Worm (Caenorhabditis elegans) whole organism, late embryonic: ENCODE results near the gene F13A2.2.

Experiments used
- K09A11.1 ChIP-seq: sonication (generic microtip); optimal IDR thresholded peaks from 2 replicates; lab custom pipeline; 2017; ENCODE audit warnings: antibody characterized with exemption, mild to moderate bottlenecking, missing genetic modification characterization, missing compliant biosample characterization; ENCODE audit not compliant: insufficient read depth
- T23F11.4 ChIP-seq: fragments of 200-800 bp; sonication (Bioruptor generic); optimal IDR thresholded peaks from 2 replicates; lab custom pipeline; 2018; ENCODE audit warnings: mild to moderate bottlenecking, missing genetic modification characterization, missing compliant biosample characterization
- Y22D7AL.16 ChIP-seq: sonication (generic microtip); optimal IDR thresholded peaks from 2 replicates; lab custom pipeline; 2016; ENCODE audit warnings: missing genetic modification characterization, missing compliant biosample characterization
- ahr-1 ChIP-seq: sonication (generic microtip); optimal IDR thresholded peaks from 2 replicates; lab custom pipeline; 2016; ENCODE audit warnings: missing genetic modification characterization, missing compliant biosample characterization
- ceh-18 ChIP-seq: sonication (generic microtip); optimal IDR thresholded peaks from 2 replicates; lab custom pipeline; 2016; ENCODE audit warnings: missing genetic modification characterization, missing compliant biosample characterization
- ceh-19 ChIP-seq: fragments of 200-800 bp; sonication (Bioruptor generic); optimal IDR thresholded peaks from 2 replicates; lab custom pipeline; 2018; ENCODE audit warnings: mild to moderate bottlenecking, missing genetic modification characterization, missing compliant biosample characterization
- ceh-22 ChIP-seq: sonication (generic microtip); optimal IDR thresholded peaks from 2 replicates; lab custom pipeline; 2017; ENCODE audit warnings: missing biosample characterization, missing genetic modification characterization
- ceh-31 ChIP-seq: sonication (generic microtip); optimal IDR thresholded peaks from 2 replicates; lab custom pipeline; 2016; ENCODE audit warnings: missing genetic modification characterization, missing compliant biosample characterization
- ceh-34 ChIP-seq: sonication (generic microtip); optimal IDR thresholded peaks from 2 replicates; lab custom pipeline; 2016; ENCODE audit warnings: mild to moderate bottlenecking, missing genetic modification characterization, missing compliant biosample characterization
- ceh-48 ChIP-seq: sonication (generic microtip); optimal IDR thresholded peaks from 2 replicates; lab custom pipeline; 2016; ENCODE audit warnings: missing genetic modification characterization, inconsistent platforms, missing compliant biosample characterization
- ceh-6 ChIP-seq: fragments of 200-800 bp; sonication (Bioruptor generic); optimal IDR thresholded peaks from 2 replicates; lab custom pipeline; 2018; ENCODE audit warnings: mild to moderate bottlenecking, missing genetic modification characterization, missing compliant biosample characterization
- ceh-9 ChIP-seq: sonication (generic microtip); optimal IDR thresholded peaks from 2 replicates; lab custom pipeline; 2016; ENCODE audit warnings: mild to moderate bottlenecking, missing genetic modification characterization, inconsistent platforms, missing compliant biosample characterization
- che-1 ChIP-seq: sonication (generic microtip); optimal IDR thresholded peaks from 2 replicates; lab custom pipeline; 2016; ENCODE audit warnings: mild to moderate bottlenecking, missing genetic modification characterization, missing compliant biosample characterization
- dmd-4 ChIP-seq: sonication (generic microtip); optimal IDR thresholded peaks from 2 replicates; lab custom pipeline; 2016; ENCODE audit warnings: borderline replicate concordance, missing genetic modification characterization, missing compliant biosample characterization
- eyg-1 ChIP-seq: sonication (generic microtip); optimal IDR thresholded peaks from 2 replicates; lab custom pipeline; 2016; ENCODE audit warnings: missing genotype, missing genetic modification characterization, missing compliant biosample characterization
- fkh-10 ChIP-seq: fragments of 150-350 bp; optimal IDR thresholded peaks from 2 replicates; lab custom pipeline; 2014; ENCODE audit warnings: missing biosample characterization, missing genetic modification reagents, missing genetic modification characterization
- hlh-6 ChIP-seq: sonication (generic microtip); optimal IDR thresholded peaks from 2 replicates; lab custom pipeline; 2016; ENCODE audit warnings: missing genotype, missing genetic modification characterization, missing compliant biosample characterization
- lim-6 ChIP-seq: sonication (generic microtip); optimal IDR thresholded peaks from 2 replicates; lab custom pipeline; 2016; ENCODE audit warnings: missing genetic modification characterization, missing compliant biosample characterization
- lin-11 ChIP-seq: fragments of 200-800 bp; sonication (Bioruptor generic); optimal IDR thresholded peaks from 2 replicates; lab custom pipeline; 2018; ENCODE audit warnings: mild to moderate bottlenecking, missing genetic modification characterization, missing compliant biosample characterization
- mec-3 ChIP-seq: sonication (generic microtip); optimal IDR thresholded peaks from 2 replicates; lab custom pipeline; 2016; ENCODE audit warnings: borderline replicate concordance, missing genetic modification characterization, missing compliant biosample characterization
- nfya-1 ChIP-seq: sonication (generic microtip); optimal IDR thresholded peaks from 2 replicates; lab custom pipeline; 2017; ENCODE audit warnings: missing genetic modification characterization, mild to moderate bottlenecking, missing compliant biosample characterization, antibody characterized with exemption, moderate library complexity
- nhr-11 ChIP-seq: fragments of 150-350 bp; optimal IDR thresholded peaks from 2 replicates; lab custom pipeline; 2014; ENCODE audit warnings: missing biosample characterization, missing genetic modification characterization
- nhr-232 ChIP-seq: sonication (generic microtip); optimal IDR thresholded peaks from 2 replicates; lab custom pipeline; 2016; ENCODE audit warnings: missing genetic modification characterization, missing compliant biosample characterization
- odd-2 ChIP-seq: sonication (generic microtip); optimal IDR thresholded peaks from 2 replicates; lab custom pipeline; 2017; ENCODE audit warnings: antibody characterized with exemption, mild to moderate bottlenecking, missing genetic modification characterization, missing compliant biosample characterization
- pax-1 ChIP-seq: fragments of 150-350 bp; optimal IDR thresholded peaks from 2 replicates; lab custom pipeline; 2014; ENCODE audit warnings: missing biosample characterization, missing genetic modification characterization
- pha-2 ChIP-seq: sonication (generic microtip); optimal IDR thresholded peaks from 2 replicates; lab custom pipeline; 2017; ENCODE audit warnings: mild to moderate bottlenecking, missing genetic modification characterization, missing compliant biosample characterization
- pha-4 ChIP-seq: fragments of 150-350 bp; optimal IDR thresholded peaks from 2 replicates; lab custom pipeline; 2018; ENCODE audit warnings: missing biosample characterization, missing genetic modification reagents, missing genetic modification characterization
- pros-1 ChIP-seq: fragments of 150-350 bp; optimal IDR thresholded peaks from 2 replicates; lab custom pipeline; 2014; ENCODE audit warnings: missing biosample characterization, missing genetic modification reagents, missing genetic modification characterization
- sdc-2 ChIP-seq: sonication (generic microtip); optimal IDR thresholded peaks from 2 replicates; lab custom pipeline; 2016; ENCODE audit warnings: missing genotype, missing genetic modification characterization, missing compliant biosample characterization
- sox-4 ChIP-seq: sonication (generic microtip); optimal IDR thresholded peaks from 2 replicates; lab custom pipeline; 2017; ENCODE audit warnings: mild to moderate bottlenecking, missing genetic modification characterization, inconsistent platforms, missing compliant biosample characterization
- syd-9 ChIP-seq: sonication (generic microtip); optimal IDR thresholded peaks from 2 replicates; lab custom pipeline; 2016; ENCODE audit warnings: mild to moderate bottlenecking, missing genetic modification characterization, moderate library complexity, missing compliant biosample characterization
- tbx-7 ChIP-seq: sonication (generic microtip); optimal IDR thresholded peaks from 2 replicates; lab custom pipeline; 2016; ENCODE audit warnings: missing genotype, missing genetic modification characterization, missing compliant biosample characterization
- unc-3 ChIP-seq, 2 experiments: fragments of 200-800 bp in 1 of 2; sonication (Bioruptor generic) in 1 of 2; sonication (generic microtip) in 1 of 2; conservative IDR thresholded peaks in 1 of 2; optimal IDR thresholded peaks in 1 of 2; 2 replicates each; pipeline versions ENCODE4 v1.3.6 to Lab custom; 2016 to 2022; ENCODE audit warnings: missing compliant biosample characterization in 2 of 2, missing genetic modification characterization in 2 of 2, missing genetic modification reagents in 1 of 2
- unc-42 ChIP-seq: sonication (generic microtip); optimal IDR thresholded peaks from 2 replicates; lab custom pipeline; 2016; ENCODE audit warnings: missing genotype, missing genetic modification characterization, missing compliant biosample characterization
- unc-86 ChIP-seq: sonication (generic microtip); optimal IDR thresholded peaks from 2 replicates; lab custom pipeline; 2016; ENCODE audit warnings: missing genetic modification characterization, missing compliant biosample characterization
- zip-5 ChIP-seq: sonication (generic microtip); optimal IDR thresholded peaks from 2 replicates; lab custom pipeline; 2016; ENCODE audit warnings: missing genetic modification characterization, missing compliant biosample characterization

The F13A2.2 gene

DNA sequence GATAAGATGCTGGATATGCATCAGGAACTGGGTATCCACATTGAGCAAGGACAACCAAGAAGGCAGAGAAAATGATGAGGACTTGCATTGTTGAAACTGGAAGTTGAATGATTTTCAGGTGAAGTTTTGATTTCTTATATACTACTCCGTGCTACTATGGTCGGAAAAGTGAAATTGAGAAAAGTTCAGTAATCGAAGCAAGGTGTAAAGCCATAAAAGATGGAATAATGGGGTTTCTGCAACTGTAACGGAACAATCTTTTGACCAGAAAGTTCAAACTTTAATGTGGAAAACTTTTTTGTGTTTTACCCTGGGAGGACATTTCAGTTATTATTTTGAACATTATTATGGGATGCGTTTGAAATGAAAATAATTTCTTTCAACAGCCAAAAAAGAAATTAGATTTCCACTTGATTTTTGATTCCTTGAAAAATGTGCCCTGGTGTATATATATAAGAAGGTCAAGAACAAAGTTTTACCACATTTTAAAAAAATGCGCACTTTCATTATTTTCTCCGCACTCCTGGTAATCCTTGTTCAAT, 39.5 kb upstream of the F13A2.2 start, which contains the start of the genes Y47D7A.9 and Y47D7A.19:
Gene Y47D7A.9 (minus strand): TSS at position 101 of the 542 bp plus-strand sequence.
Gene Y47D7A.19 (plus strand): TSS at position 492 of the 542 bp plus-strand sequence.
- no peak for TF ChIP-seq lin-11
- no peak for TF ChIP-seq lim-6 (tag; lab: Kevin White, UChicago)
- TF ChIP-seq, all 69 proteins: peak for 0

DNA sequence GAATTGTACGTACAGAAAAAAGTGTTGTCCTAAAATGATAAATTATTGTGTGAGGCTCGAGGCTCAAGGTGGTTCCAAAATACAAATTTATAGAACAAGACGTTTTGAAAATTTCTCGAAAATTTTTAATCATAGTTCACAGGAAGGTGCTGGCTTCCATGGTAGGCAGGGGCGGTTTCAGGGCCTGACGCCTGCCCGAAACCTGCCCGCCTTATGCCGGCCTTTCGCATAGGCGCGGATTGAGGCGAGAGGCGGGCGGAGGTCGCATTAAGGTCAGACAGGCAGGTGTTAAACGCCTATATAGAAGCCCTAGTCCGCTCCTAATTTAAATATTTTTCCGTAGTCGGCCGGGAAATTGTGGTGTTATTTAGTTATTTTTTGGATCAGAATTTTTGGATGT, 38.7 kb upstream of the F13A2.2 start:
- no peak for TF ChIP-seq unc-3 (GFP tag; conservative IDR thresholded peaks at IDR 0.05; lab: Robert Waterston, UW)
- no peak for TF ChIP-seq unc-3 (tag; optimal IDR thresholded peaks at IDR 0.05; lab: Kevin White, UChicago)
- no peak for TF ChIP-seq dmd-4 (tag; lab: Kevin White, UChicago)
- TF ChIP-seq sdc-2 = no peak
- no peak for TF ChIP-seq eyg-1 (tag; lab: Kevin White, UChicago)
- no peak for TF ChIP-seq pros-1 (tag; lab: Kevin White, UChicago)
- no peak for TF ChIP-seq ceh-31 (tag; lab: Kevin White, UChicago)
- TF ChIP-seq hlh-6 = no peak
- no peak for TF ChIP-seq syd-9

DNA sequence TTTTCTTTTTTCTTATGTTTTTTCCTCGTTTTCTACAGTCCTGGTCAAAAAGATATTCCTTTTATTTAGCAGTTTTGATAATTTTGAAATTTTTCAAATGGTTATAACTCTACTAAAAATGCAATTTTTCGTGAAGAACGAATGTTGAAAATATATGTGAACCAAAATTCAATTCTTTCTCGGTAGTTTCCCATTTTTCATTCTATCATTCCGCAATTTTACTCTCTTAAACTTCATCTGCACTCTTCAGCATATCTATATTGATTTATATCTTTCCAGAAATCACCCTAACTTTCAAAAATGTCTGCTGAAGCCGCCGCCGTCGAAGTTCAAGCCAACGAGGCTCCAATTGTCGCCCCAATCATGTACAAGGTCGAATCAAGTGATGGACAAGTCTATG, 37.7 kb upstream of the F13A2.2 start, which contains the start of gene skr-7:
Gene skr-7 (plus strand): TSS at position 301 of the 400 bp plus-strand sequence.
- TF ChIP-seq ceh-48 (tag; lab: Kevin White, UChicago) = no peak
- TF ChIP-seq unc-3 (GFP tag; conservative IDR thresholded peaks at IDR 0.05; lab: Robert Waterston, UW) = no peak
- TF ChIP-seq unc-3 (tag; optimal IDR thresholded peaks at IDR 0.05; lab: Kevin White, UChicago) = no peak
- no peak for TF ChIP-seq pha-4
- no peak for TF ChIP-seq nfya-1 (tag; lab: Kevin White, UChicago)
- TF ChIP-seq che-1 (tag; lab: Kevin White, UChicago) = no peak
- no peak for TF ChIP-seq ceh-19

DNA sequence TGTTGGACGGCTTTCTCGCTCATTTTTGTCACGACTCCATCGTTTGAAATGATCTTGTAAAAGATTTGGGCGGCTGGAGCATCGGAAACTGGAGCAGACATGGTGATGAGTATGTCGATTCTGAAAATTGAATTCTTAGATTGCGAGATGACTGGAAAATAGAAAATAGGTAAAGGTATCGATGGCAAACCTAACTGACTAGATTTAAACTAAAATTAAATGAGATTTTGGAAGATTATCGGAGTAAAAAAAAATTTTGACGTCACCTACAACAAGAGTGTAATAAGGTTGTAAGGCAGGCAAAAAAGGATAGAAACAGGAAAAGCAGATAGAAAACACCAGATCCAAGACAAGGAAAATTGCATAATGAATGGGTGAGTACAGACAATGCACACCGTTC, 37.1 kb upstream of the F13A2.2 start, which contains the start of gene skr-14:
Gene skr-14 (minus strand): TSS at position 101 of the 400 bp plus-strand sequence.
- TF ChIP-seq nhr-11 (no peak), pha-2 (tag; lab: Kevin White, UChicago) (no peak), ahr-1 (no peak), ceh-31 (tag; lab: Kevin White, UChicago) (no peak), K09A11.1 (tag; lab: Kevin White, UChicago) (no peak), zip-5 (tag; lab: Kevin White, UChicago) (no peak), tbx-7 (tag; lab: Kevin White, UChicago) (no peak), syd-9 (no peak), ceh-22 (tag; lab: Kevin White, UChicago) (no peak), mec-3 (no peak), pros-1 (tag; lab: Kevin White, UChicago) (no peak), ceh-34 (tag; lab: Kevin White, UChicago) (no peak), Y22D7AL.16 (no peak), unc-42 (tag; lab: Kevin White, UChicago) (no peak), fkh-10 (GFP tag; lab: Kevin White, UChicago) (no peak), nhr-232 (tag; lab: Kevin White, UChicago) (no peak), odd-2 (no peak), sox-4 (tag; lab: Kevin White, UChicago) (no peak)

DNA sequence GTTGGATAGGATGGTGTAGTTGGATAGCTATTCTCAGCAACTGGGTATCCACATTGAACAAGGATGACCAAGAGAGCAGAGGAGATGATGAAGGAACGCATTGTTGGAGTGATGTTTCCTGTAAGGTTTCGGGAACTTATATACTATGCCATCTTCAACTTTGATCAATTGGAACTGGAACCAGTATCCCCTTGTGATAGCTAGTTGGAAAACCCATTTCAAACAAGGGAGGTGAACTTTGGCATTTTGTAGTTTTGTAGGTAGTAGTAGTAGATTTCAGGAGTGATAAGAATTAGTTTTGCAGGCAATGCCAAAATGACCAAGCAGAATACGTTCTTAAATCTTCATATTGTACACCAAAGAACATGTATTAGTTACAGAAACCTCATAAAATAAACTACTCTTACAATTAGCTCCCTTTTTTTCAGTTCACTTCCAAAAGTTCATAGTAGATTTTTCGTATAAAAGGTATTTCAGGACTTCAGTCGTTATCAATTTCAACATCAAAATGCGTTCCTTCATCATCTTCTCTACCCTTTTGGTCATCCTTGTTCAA, 35.5 kb upstream of the F13A2.2 start, which contains the start of the genes Y47D7A.7 and Y47D7A.2:
Gene Y47D7A.7 (minus strand): TSS at position 101 of the 556 bp plus-strand sequence.
Gene Y47D7A.2 (plus strand): TSS at position 506 of the 556 bp plus-strand sequence.
- no peak for TF ChIP-seq che-1 (tag; lab: Kevin White, UChicago)
- TF ChIP-seq ceh-34 (tag; lab: Kevin White, UChicago) = no peak
- TF ChIP-seq pax-1 (tag; lab: Kevin White, UChicago) = no peak
- no peak for TF ChIP-seq unc-86 (tag; lab: Kevin White, UChicago)
- no peak for TF ChIP-seq ceh-18
- TF ChIP-seq pha-4 = no peak
- no peak for TF ChIP-seq ceh-9 (tag; lab: Kevin White, UChicago)
- TF ChIP-seq unc-42 (tag; lab: Kevin White, UChicago) = no peak
- TF ChIP-seq nhr-232 (tag; lab: Kevin White, UChicago) = no peak
- no peak for TF ChIP-seq T23F11.4 (GFP tag; lab: Kevin White, UChicago)
- TF ChIP-seq ceh-6 = no peak
